Fruit fly (Drosophila melanogaster): ENCODE data around the gene Vps4.

Gene Vps4

DNA sequence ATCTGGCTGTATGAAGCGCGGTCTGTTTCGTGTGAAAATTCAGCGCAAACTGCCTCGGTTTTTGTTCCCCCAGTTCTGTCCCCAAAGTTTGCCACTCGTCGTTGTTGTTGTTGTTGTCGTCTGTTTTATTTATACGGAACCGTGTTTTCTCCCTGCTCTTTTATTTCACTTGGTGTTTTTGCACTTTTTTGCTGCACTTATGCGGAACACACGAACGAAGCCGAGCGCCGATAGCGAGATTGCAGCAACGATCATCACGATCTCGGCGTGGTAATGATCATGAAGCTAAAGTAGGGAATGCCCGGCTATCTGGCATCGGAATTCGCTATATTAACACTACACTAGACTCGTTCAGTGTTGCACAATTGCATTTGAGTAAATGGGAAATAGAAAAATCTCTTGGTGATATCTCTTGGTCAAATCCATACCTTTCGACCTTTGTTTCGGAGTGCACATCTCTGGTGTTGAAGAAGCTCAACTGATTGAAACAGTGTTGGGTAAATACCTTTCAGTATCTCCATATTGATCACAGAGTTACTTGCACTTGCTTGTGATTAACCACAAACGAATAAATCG lies 32.4 kb upstream of the Vps4 start (continued):
- TF ChIP-seq CG6792 (GFP tag; optimal IDR thresholded peaks at IDR 0.05) = peak; percentile 46
- peak; percentile 66 for TF ChIP-seq Hr39 (GFP tag; optimal IDR thresholded peaks at IDR 0.05)
- no peak for TF ChIP-seq CG4318 (GFP tag; optimal IDR thresholded peaks at IDR 0.05)
- peak; percentile 1 for TF ChIP-seq CG8632 (GFP tag; optimal IDR thresholded peaks at IDR 0.05)
- TF ChIP-seq CG15336 (GFP tag; IDR thresholded peaks at IDR 0.05) = 0 out of 2 replicates have a peak, but pooled peaks have one; percentile 19
- TF ChIP-seq achi (GFP tag; optimal IDR thresholded peaks at IDR 0.05) = peak; percentile 44
- TF ChIP-seq Sox102F (GFP tag; optimal IDR thresholded peaks at IDR 0.05) = peak; percentile 55
- TF ChIP-seq Eip75B (GFP tag; optimal IDR thresholded peaks at IDR 0.05) = peak; percentile 53
- no peak for TF ChIP-seq CG11294 (GFP tag; IDR thresholded peaks at IDR 0.05)

DNA sequence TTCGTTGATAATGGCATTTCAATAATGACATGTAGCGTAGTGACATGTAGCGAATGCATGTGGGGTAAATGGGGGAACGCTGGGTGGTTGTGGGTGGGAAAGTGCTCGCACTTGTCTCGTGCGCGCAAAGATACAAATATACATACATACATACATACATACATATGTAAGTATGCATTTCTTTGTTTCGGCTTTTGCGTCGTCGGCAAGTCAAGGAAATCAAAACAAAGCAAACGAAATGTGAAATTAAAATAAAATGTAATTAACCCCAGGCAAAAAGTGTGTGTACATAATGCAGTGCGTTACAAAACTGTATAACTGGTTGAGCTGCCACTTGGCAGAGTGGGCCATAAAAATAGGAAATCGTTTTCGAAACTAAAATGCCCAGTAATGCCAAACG lies 31.8 kb upstream of the Vps4 start:
- TF ChIP-seq Sox14 (GFP tag; optimal IDR thresholded peaks at IDR 0.05) (peak; percentile 15), fd59A (GFP tag; optimal IDR thresholded peaks at IDR 0.05) (no peak), Smox (GFP tag; optimal IDR thresholded peaks at IDR 0.05) (peak; percentile 33), CG8632 (GFP tag; optimal IDR thresholded peaks at IDR 0.05) (no peak), ss (GFP tag; optimal IDR thresholded peaks at IDR 0.05) (no peak), svp (GFP tag) (peak; percentile 58), Eip93F (GFP tag; optimal IDR thresholded peaks at IDR 0.05) (peak; percentile 64), CG6163 (GFP tag; IDR thresholded peaks at IDR 0.05) (no peak), Eip78C (GFP tag) (peak; percentile 41), vri (GFP tag; optimal IDR thresholded peaks at IDR 0.05) (no peak), fkh (GFP tag; optimal IDR thresholded peaks at IDR 0.05) (no peak), CG3032 (tag; optimal IDR thresholded peaks at IDR 0.05) (no peak), OdsH (GFP tag; optimal IDR thresholded peaks at IDR 0.05) (no peak), Met (GFP tag; optimal IDR thresholded peaks at IDR 0.05) (peak; percentile 32), Hr39 (GFP tag; optimal IDR thresholded peaks at IDR 0.05) (no peak)

DNA sequence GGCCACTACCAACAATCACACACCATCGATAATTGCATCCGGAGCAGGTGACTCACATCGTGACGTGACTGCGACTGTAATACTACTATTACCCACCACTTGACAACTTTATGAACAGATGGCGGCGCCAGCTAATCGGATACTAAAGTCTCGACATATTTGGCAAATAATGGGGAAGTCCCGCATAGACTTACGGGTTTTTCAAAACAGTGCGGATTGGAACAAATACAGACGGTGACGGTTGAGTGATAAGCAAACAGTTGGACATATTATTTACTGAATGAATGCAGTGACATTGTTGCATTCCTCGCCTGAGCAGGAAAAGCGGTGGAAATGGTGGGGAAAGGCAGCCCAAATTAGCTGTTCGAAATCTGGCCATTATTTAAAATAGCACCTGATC lies 31.0 kb upstream of the Vps4 start:
- TF ChIP-seq CG4318 (GFP tag; optimal IDR thresholded peaks at IDR 0.05) = no peak
- no peak for TF ChIP-seq net (GFP tag; optimal IDR thresholded peaks at IDR 0.05)
- TF ChIP-seq Gug (GFP tag; IDR thresholded peaks at IDR 0.05) = no peak
- TF ChIP-seq Blimp-1 (GFP tag; optimal IDR thresholded peaks at IDR 0.05) = no peak
- no peak for TF ChIP-seq acj6 (GFP tag; optimal IDR thresholded peaks at IDR 0.05)
- no peak for TF ChIP-seq Hr38 (GFP tag; optimal IDR thresholded peaks at IDR 0.05)
- no peak for TF ChIP-seq CG31627 (GFP tag; optimal IDR thresholded peaks at IDR 0.05)
- no peak for TF ChIP-seq esn (GFP tag; optimal IDR thresholded peaks at IDR 0.05)
- TF ChIP-seq CG8119 (GFP tag; IDR thresholded peaks at IDR 0.05) = no peak
- no peak for TF ChIP-seq CG6808 (GFP tag; optimal IDR thresholded peaks at IDR 0.05)
- peak in 1 of 2 experiments; percentile 4 for TF ChIP-seq ss (GFP tag; optimal IDR thresholded peaks at IDR 0.05)
- no peak for TF ChIP-seq CG16779 (tag; optimal IDR thresholded peaks at IDR 0.05)
- no peak for TF ChIP-seq achi (GFP tag; optimal IDR thresholded peaks at IDR 0.05)
- TF ChIP-seq topi (GFP tag; optimal IDR thresholded peaks at IDR 0.05) = no peak
- no peak for TF ChIP-seq CG32006 (GFP tag; optimal IDR thresholded peaks at IDR 0.05)
- TF ChIP-seq Sox15 (GFP tag; optimal IDR thresholded peaks at IDR 0.05) = no peak
- TF ChIP-seq Sox102F (GFP tag; optimal IDR thresholded peaks at IDR 0.05) = no peak
- TF ChIP-seq fd59A (GFP tag; optimal IDR thresholded peaks at IDR 0.05) = no peak
- no peak for TF ChIP-seq CG34406 (GFP tag; optimal IDR thresholded peaks at IDR 0.05)
- peak; percentile 15 for TF ChIP-seq fkh (GFP tag; optimal IDR thresholded peaks at IDR 0.05)
- TF ChIP-seq lz (GFP tag; optimal IDR thresholded peaks at IDR 0.05) = no peak
- TF ChIP-seq dsx (GFP tag; optimal IDR thresholded peaks at IDR 0.05; ENCODE audit: poor library complexity, severe bottlenecking) = peak; percentile 73
- no peak for TF ChIP-seq Eip75B (GFP tag; optimal IDR thresholded peaks at IDR 0.05)
- no peak for TF ChIP-seq CG6792 (GFP tag; optimal IDR thresholded peaks at IDR 0.05)
- peak; percentile 30 for TF ChIP-seq svp (GFP tag)
- no peak for TF ChIP-seq CG10669 (GFP tag; optimal IDR thresholded peaks at IDR 0.05)
- TF ChIP-seq CG11762 (GFP tag; optimal IDR thresholded peaks at IDR 0.05; ENCODE audit: insufficient read depth) = no peak
- no peak for TF ChIP-seq CG6276 (GFP tag; optimal IDR thresholded peaks at IDR 0.05)
- TF ChIP-seq Met (GFP tag; optimal IDR thresholded peaks at IDR 0.05) = no peak
- no peak for TF ChIP-seq CG1621 (tag; optimal IDR thresholded peaks at IDR 0.05)
- TF ChIP-seq pdm3 (GFP tag; optimal IDR thresholded peaks at IDR 0.05) = no peak
- no peak for TF ChIP-seq Hr39 (GFP tag; optimal IDR thresholded peaks at IDR 0.05)
- TF ChIP-seq Lpt (GFP tag; optimal IDR thresholded peaks at IDR 0.05) = no peak
- no peak for TF ChIP-seq CG8319 (GFP tag; optimal IDR thresholded peaks at IDR 0.05)
- no peak for TF ChIP-seq CG11294 (GFP tag; IDR thresholded peaks at IDR 0.05)
- no peak for TF ChIP-seq cyc (GFP tag; optimal IDR thresholded peaks at IDR 0.05)
- TF ChIP-seq spab (GFP tag; optimal IDR thresholded peaks at IDR 0.05) = no peak

Measured in whole organism, prepupa.